Worm (Caenorhabditis elegans): ENCODE measurements around the gene uba-1.

uba-1 gene

DNA sequence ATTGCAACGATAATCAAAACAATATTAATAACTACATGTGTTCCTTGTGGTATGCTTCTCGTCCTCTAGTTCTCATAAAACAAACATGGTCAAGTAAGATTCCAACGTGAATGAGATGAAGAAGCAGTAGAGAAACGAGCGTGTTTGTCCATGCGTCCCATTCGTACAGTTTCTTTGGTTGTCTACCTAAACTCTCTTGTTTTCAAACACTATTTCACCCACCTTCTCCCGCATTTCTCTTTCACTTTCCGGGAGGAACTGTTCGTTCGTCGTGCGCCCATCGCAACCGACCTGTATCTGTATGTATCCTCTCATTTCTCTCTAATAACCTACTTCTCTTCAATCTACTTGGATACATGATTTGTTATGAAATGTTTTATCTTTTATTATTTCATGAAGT is 13.0 kb upstream of the uba-1 start (continued):
- TF ChIP-seq ceh-62 (tag; optimal IDR thresholded peaks at IDR 0.05): no peak
- no peak for TF ChIP-seq sdz-12 (GFP tag; optimal IDR thresholded peaks at IDR 0.05)
- TF ChIP-seq fkh-10 (GFP tag; optimal IDR thresholded peaks at IDR 0.05): no peak
- no peak for TF ChIP-seq madf-9 (GFP tag; conservative IDR thresholded peaks at IDR 0.05)
- no peak for TF ChIP-seq ztf-11 (tag; optimal IDR thresholded peaks at IDR 0.05)
- TF ChIP-seq Y75B8A.6 (GFP tag; IDR thresholded peaks at IDR 0.05): no peak
- TF ChIP-seq ceh-28 (tag; optimal IDR thresholded peaks at IDR 0.05): no peak
- TF ChIP-seq ZK337.2 (GFP tag; IDR thresholded peaks at IDR 0.05): no peak

DNA sequence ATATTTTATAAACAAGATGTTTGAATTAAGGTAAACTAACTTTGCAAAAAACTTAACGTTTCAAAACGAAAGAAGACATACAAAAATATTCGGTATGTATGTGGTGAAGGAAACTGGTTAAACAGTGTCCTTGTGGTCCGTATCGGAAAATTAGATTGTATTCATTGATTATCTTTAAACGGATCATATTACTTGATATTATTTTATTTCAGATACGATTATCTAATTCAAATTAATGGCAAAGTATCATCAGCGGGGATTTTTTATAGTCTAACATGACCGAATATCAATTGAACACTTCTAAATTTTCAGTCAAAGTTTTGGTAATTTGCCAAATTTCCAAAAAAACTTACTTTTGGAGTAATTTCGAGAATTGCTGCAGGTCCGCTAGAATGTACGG is 12.0 kb upstream of the uba-1 start, which contains the start of gene C47E12.13:
Gene C47E12.13 (minus strand): TSS at position 101 of the 400 bp plus-strand sequence.
- TF ChIP-seq ceh-32 (tag; optimal IDR thresholded peaks at IDR 0.05; ENCODE audit: poor library complexity): no peak
- no peak for TF ChIP-seq duxl-1 (tag; optimal IDR thresholded peaks at IDR 0.05; ENCODE audit: poor library complexity)
- no peak for TF ChIP-seq nhr-111 (GFP tag; optimal IDR thresholded peaks at IDR 0.05)
- no peak for TF ChIP-seq pqm-1 (tag; optimal IDR thresholded peaks at IDR 0.05)
- no peak for TF ChIP-seq dve-1 (tag; optimal IDR thresholded peaks at IDR 0.05; ENCODE audit: insufficient read depth)
- TF ChIP-seq lin-39 (tag; optimal IDR thresholded peaks at IDR 0.05): no peak
- no peak for TF ChIP-seq lin-1 (GFP tag; IDR thresholded peaks at IDR 0.05)
- no peak for TF ChIP-seq ceh-28 (tag; optimal IDR thresholded peaks at IDR 0.05)
- no peak for TF ChIP-seq unc-62 (GFP tag; optimal IDR thresholded peaks at IDR 0.05 in 1 of 2)
- TF ChIP-seq unc-62 (tag; optimal IDR thresholded peaks at IDR 0.05): no peak
- no peak for TF ChIP-seq snpc-1.2 (GFP tag; IDR thresholded peaks at IDR 0.05)
- TF ChIP-seq T26A8.4 (GFP tag; IDR thresholded peaks at IDR 0.05): no peak
- TF ChIP-seq zfp-2 (tag; optimal IDR thresholded peaks at IDR 0.05): no peak
- no peak for TF ChIP-seq nhr-25 (tag; optimal IDR thresholded peaks at IDR 0.05; ENCODE audit: borderline replicate concordance, insufficient read depth)

DNA sequence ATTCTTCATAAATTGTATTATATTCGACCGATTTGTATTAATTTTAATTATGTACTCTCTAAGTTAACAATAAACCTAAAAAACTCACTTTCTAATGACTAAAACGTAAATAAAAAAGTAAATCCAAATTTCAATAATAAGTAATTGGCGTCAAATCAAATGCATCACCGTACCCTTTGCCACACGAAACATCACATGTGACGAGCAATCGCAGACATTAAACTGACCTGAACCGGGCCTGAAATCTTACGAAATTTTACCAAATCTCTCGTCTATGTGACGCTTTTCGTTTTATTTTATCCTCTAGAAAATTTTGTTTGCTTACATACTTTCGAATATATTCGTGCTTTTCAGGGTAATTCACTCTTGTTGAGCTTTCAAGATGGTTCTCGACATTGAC is 8.6 kb upstream of the uba-1 start, which contains the start of the genes C47E12.2 and sars-1:
Gene C47E12.2 (minus strand): TSS at position 131 of the 400 bp plus-strand sequence.
Gene sars-1 (plus strand): TSS at position 355 of the 400 bp plus-strand sequence.
- TF ChIP-seq attf-4 (tag; optimal IDR thresholded peaks at IDR 0.05) (no peak), lsy-2 (tag; optimal IDR thresholded peaks at IDR 0.05) (peak in 1 of 2 experiments; percentile 90), mes-2 (tag; optimal IDR thresholded peaks at IDR 0.05; ENCODE audit: poor library complexity, severe bottlenecking) (peak; percentile 44), zag-1 (tag; optimal IDR thresholded peaks at IDR 0.05) (no peak), nhr-102 (tag; optimal IDR thresholded peaks at IDR 0.05) (no peak), Y75B8A.6 (GFP tag; IDR thresholded peaks at IDR 0.05) (no peak), tra-1 (GFP tag; IDR thresholded peaks at IDR 0.05) (no peak), zip-2 (tag; optimal IDR thresholded peaks at IDR 0.05) (peak; percentile 86), nhr-25 (tag; optimal IDR thresholded peaks at IDR 0.05; ENCODE audit: borderline replicate concordance, insufficient read depth) (no peak)

DNA sequence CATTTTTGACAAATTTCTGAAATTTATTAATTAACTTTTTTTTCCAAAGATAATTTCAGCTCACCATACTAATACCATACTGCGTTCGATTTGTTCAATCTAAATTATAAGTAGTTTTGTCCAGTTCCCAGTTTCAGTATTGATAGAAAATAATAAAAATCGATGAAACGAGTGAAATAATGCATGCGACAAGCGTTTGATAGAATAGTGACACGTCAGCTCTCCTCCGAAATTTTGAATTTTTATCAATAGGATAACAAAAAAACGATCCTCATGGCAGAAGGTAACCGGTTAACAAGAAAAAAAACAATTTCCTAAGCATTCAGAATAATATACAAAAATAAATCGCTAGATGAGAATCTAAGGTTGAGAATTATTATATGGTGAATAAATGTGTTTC is 7.0 kb upstream of the uba-1 start, which contains the start of gene C47E12.3:
Gene C47E12.3 (minus strand): TSS at position 101 of the 400 bp plus-strand sequence.
- no peak for TF ChIP-seq T26A8.4 (GFP tag; IDR thresholded peaks at IDR 0.05)
- no peak for TF ChIP-seq mep-1 (tag; optimal IDR thresholded peaks at IDR 0.05)
- TF ChIP-seq skn-1 (tag; optimal IDR thresholded peaks at IDR 0.05): no peak
- no peak for TF ChIP-seq F26F4.8 (GFP tag; conservative IDR thresholded peaks at IDR 0.05)
- TF ChIP-seq egl-43 (GFP tag; IDR thresholded peaks at IDR 0.05): no peak
- no peak for TF ChIP-seq nhr-25 (tag; optimal IDR thresholded peaks at IDR 0.05; ENCODE audit: borderline replicate concordance, insufficient read depth)
- TF ChIP-seq nhr-28 (tag; optimal IDR thresholded peaks at IDR 0.05): no peak
